Worm (Caenorhabditis elegans): ENCODE measurements around the gene D1053.2.

Gene D1053.2

DNA sequence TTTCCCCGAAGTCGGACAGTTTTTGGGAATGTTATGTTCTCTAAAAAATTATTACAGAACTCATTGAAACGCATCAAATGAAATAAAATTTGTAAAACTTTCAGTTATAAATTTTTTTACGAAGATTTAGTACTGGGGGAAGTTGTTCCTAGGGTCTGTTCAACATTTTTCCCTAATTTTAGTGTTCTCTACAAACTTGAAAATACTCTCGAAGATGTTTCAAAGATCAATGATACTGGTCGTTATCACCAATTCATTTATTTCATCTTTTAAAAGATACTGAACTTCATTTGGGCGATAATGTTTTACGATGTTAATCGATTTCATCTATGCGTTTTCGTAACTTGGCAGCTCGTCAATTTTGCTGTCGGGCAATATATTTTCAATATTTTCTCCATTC is 25.7 kb upstream of the D1053.2 start, which contains the start of gene C44C10.3:
Gene C44C10.3, plus strand, starts transcription at position 301 of the 400 bp plus-strand sequence.
- TF ChIP-seq ref-1 (GFP tag; conservative IDR thresholded peaks at IDR 0.05) (no peak), cog-1 (tag; optimal IDR thresholded peaks at IDR 0.05) (no peak), ztf-23 (GFP tag; IDR thresholded peaks at IDR 0.05) (no peak), tab-1 (GFP tag; IDR thresholded peaks at IDR 0.05) (no peak), T22C8.4 (GFP tag; IDR thresholded peaks at IDR 0.05) (no peak), klf-2 (GFP tag; conservative IDR thresholded peaks at IDR 0.05) (no peak), ztf-29 (GFP tag; IDR thresholded peaks at IDR 0.05) (no peak), flt-1 (GFP tag; IDR thresholded peaks at IDR 0.05) (no peak), med-1 (GFP tag; optimal IDR thresholded peaks at IDR 0.05; ENCODE audit: insufficient read depth) (no peak)

DNA sequence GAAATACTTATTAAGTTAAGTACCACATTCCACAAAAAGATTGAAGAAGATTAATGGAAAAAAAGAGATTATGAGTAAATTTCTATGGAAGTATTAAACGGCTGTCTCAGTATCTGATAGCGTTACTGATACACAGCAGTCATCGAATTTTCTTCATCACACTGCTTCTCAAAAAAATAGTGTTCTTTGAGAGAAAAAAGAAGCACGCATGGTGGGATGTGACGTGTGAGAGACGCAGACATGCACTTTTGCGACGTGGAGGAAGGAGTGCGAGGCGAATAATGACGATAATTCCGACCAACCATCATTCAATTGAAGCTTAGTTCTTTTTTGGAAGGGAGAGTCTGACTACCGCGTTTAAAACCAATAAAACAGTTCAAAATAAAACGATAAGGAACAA is 17.7 kb upstream of the D1053.2 start, which contains the start of gene C44C10.11:
Gene C44C10.11, minus strand, starts transcription at position 115 of the 400 bp plus-strand sequence.
- TF ChIP-seq med-1 (GFP tag; optimal IDR thresholded peaks at IDR 0.05; ENCODE audit: insufficient read depth) (no peak), T22C8.4 (GFP tag; IDR thresholded peaks at IDR 0.05) (no peak), ztf-23 (GFP tag; IDR thresholded peaks at IDR 0.05) (no peak), klf-2 (GFP tag; conservative IDR thresholded peaks at IDR 0.05) (no peak), ref-1 (GFP tag; conservative IDR thresholded peaks at IDR 0.05) (no peak), ztf-29 (GFP tag; IDR thresholded peaks at IDR 0.05) (no peak), cog-1 (tag; optimal IDR thresholded peaks at IDR 0.05) (no peak), tab-1 (GFP tag; IDR thresholded peaks at IDR 0.05) (no peak), flt-1 (GFP tag; IDR thresholded peaks at IDR 0.05) (no peak)

DNA sequence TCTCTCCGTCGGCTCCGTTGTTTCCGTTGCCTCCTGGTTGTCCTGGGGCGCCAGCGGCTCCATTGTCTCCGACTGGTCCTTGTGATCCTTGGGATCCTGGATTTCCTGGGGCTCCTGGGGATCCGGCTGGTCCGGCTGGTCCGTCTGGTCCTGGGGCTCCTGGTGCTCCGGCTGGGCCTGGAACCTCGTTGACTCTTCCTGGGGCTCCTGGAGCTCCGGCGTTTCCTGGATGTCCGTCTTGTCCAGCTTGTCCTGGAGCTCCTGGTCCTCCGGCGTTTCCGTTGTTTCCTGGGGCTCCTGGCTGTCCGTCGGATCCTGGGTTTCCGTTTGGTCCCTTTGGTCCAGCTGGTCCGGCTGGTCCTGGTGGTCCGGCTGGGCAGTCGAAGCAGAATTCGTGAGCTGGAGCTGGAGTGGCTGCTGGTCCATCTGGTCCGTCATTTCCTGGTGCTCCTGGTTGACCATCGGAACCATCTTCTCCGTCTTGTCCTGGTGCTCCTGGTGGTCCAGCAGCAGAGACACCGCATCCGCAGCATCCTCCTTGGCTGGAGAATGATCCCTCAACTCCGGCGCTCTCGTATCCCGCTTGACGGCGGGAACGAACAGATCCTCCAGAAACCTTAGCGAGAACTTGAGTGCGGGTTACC is 16.4 kb upstream of the D1053.2 start:
- no peak for TF ChIP-seq cog-1 (tag; optimal IDR thresholded peaks at IDR 0.05)
- TF ChIP-seq tab-1 (GFP tag; IDR thresholded peaks at IDR 0.05), result no peak
- TF ChIP-seq ref-1 (GFP tag; conservative IDR thresholded peaks at IDR 0.05), result no peak
- no peak for TF ChIP-seq klf-2 (GFP tag; conservative IDR thresholded peaks at IDR 0.05)
- no peak for TF ChIP-seq ztf-29 (GFP tag; IDR thresholded peaks at IDR 0.05)
- TF ChIP-seq flt-1 (GFP tag; IDR thresholded peaks at IDR 0.05), result no peak
- no peak for TF ChIP-seq T22C8.4 (GFP tag; IDR thresholded peaks at IDR 0.05)
- no peak for TF ChIP-seq med-1 (GFP tag; optimal IDR thresholded peaks at IDR 0.05; ENCODE audit: insufficient read depth)
- TF ChIP-seq ztf-23 (GFP tag; IDR thresholded peaks at IDR 0.05), result no peak

DNA sequence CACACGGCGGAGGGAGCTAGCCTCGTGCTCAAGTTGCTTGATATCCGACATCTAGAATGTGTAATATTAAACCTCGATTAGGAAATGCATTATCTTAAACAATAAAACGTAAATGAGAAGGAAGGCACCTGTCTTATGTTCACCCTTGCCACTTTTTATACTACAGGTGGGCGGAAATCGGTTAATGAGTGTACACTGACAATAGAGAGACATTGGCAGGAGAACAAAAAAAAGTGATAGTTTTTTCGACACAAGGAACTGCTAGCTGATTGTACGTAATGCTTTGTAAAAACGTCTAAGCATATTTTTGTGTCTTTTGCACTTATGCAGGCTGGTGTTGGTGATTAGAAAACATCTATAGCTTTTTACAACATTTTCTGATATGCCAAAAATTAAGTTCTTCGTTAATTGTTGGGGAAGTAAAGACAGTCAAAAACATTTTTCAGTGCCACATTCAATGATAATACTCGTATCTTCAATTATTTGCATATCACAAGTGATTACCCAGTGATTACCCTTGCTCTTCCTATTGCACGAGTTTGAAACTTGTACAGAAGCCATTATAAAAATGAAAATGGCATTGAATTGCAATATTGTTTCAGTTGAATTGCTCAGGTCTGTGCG is 15.6 kb upstream of the D1053.2 start, which contains the start of gene col-180:
Gene col-180, minus strand, starts transcription at position 51 of the 624 bp plus-strand sequence.
- TF ChIP-seq tab-1 (GFP tag; IDR thresholded peaks at IDR 0.05) (no peak), flt-1 (GFP tag; IDR thresholded peaks at IDR 0.05) (no peak), ztf-29 (GFP tag; IDR thresholded peaks at IDR 0.05) (no peak)

DNA sequence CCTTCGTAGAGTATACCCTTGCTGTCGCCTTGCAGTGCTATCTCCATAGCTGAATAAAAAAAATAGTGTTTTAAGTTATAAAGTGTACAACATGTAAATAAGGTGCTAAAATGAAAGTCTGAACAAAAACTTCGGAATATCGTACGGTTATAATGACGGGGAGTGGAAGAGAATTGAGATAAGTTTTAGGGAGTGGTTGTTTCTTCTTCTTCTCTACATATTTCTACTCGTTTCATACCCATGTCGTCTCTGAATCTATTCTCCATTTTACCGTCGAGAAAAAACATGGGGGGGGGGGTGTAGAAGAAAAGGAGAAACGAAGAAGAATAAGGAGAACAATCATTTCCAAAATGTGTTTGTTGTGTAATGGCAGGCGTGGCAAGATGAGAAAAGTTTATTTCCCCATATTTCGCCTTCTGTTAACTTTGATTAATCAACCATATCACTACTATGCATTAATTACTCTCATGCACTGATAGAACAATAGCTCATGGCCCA is 11.4 kb upstream of the D1053.2 start, which contains the start of gene C44C10.9:
Gene C44C10.9, minus strand, starts transcription at position 51 of the 498 bp plus-strand sequence.
- no peak for TF ChIP-seq tab-1 (GFP tag; IDR thresholded peaks at IDR 0.05)
- no peak for TF ChIP-seq klf-2 (GFP tag; conservative IDR thresholded peaks at IDR 0.05)
- no peak for TF ChIP-seq ref-1 (GFP tag; conservative IDR thresholded peaks at IDR 0.05)
- TF ChIP-seq T22C8.4 (GFP tag; IDR thresholded peaks at IDR 0.05), result no peak
- TF ChIP-seq ztf-29 (GFP tag; IDR thresholded peaks at IDR 0.05), result no peak
- no peak for TF ChIP-seq ztf-23 (GFP tag; IDR thresholded peaks at IDR 0.05)
- no peak for TF ChIP-seq med-1 (GFP tag; optimal IDR thresholded peaks at IDR 0.05; ENCODE audit: insufficient read depth)
- TF ChIP-seq flt-1 (GFP tag; IDR thresholded peaks at IDR 0.05), result no peak
- TF ChIP-seq cog-1 (tag; optimal IDR thresholded peaks at IDR 0.05), result no peak

DNA sequence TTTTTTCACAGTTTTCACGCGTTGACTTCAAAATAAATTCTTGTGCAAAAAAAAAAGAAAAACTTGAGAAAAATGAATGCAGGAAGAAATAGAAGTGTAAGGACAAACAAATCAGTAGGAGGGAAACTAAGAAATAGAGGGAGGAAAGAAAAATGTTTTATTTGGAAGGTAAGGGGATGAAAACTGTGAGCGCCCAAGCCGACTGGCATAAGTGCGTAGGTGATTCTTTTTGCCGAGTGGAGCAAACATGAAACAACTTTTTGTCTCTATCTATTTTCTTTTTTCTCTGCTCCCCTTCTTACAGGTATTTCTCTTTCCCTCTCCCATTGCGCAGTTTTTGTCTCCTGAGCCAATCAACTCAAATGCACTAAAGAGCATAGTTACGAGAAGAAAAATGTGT is 9.2 kb upstream of the D1053.2 start:
- no peak for TF ChIP-seq flt-1 (GFP tag; IDR thresholded peaks at IDR 0.05)
- TF ChIP-seq cog-1 (tag; optimal IDR thresholded peaks at IDR 0.05), result no peak

DNA sequence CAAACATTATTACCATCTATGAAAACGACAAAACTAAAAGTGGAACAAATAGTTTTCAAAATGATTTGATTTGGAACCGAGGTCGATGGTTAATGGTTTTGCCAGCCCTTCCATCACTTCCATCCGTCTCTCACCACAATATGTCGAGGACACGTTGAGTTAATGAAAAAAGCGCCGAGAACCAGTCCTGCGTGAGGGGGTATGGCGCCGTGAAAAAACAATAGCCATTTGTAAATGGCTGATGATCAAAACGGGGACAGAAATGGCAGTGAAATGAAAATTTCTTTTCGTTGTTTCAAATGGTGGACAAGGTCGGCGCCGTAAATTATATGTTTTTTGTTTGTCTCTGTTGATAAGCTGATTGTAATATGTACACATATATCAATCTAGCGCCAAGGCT is 7.9 kb upstream of the D1053.2 start:
- TF ChIP-seq flt-1 (GFP tag; IDR thresholded peaks at IDR 0.05) (no peak), klf-2 (GFP tag; conservative IDR thresholded peaks at IDR 0.05) (no peak), med-1 (GFP tag; optimal IDR thresholded peaks at IDR 0.05; ENCODE audit: insufficient read depth) (no peak), tab-1 (GFP tag; IDR thresholded peaks at IDR 0.05) (no peak), T22C8.4 (GFP tag; IDR thresholded peaks at IDR 0.05) (no peak), ztf-29 (GFP tag; IDR thresholded peaks at IDR 0.05) (no peak), ref-1 (GFP tag; conservative IDR thresholded peaks at IDR 0.05) (no peak), cog-1 (tag; optimal IDR thresholded peaks at IDR 0.05) (no peak), ztf-23 (GFP tag; IDR thresholded peaks at IDR 0.05) (no peak)

DNA sequence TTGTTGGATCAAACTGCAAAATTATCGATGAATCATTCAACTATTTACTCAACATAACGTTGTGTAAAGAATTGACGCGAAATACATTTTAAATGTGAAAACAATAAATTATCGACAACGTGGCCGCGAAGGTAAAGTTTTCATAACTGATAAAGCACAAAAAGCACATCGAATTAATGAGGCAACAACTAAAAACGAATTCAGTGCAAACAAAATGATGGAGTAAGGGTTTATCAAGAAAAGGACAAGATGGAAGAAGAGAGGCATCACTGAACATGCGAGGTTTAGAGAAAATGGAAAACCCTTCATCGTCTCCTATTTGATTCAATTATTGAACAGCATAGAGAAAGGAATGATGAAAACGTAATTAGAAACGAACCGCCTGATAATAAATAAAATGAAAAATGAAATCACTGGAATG is 4.2 kb upstream of the D1053.2 start, which contains the start of gene D1053.4:
Gene D1053.4, minus strand, starts transcription at position 20 of the 421 bp plus-strand sequence.
- TF ChIP-seq klf-2 (GFP tag; conservative IDR thresholded peaks at IDR 0.05), result no peak
- TF ChIP-seq flt-1 (GFP tag; IDR thresholded peaks at IDR 0.05), result no peak
- TF ChIP-seq cog-1 (tag; optimal IDR thresholded peaks at IDR 0.05), result no peak
- TF ChIP-seq ztf-23 (GFP tag; IDR thresholded peaks at IDR 0.05), result no peak
- TF ChIP-seq ztf-29 (GFP tag; IDR thresholded peaks at IDR 0.05), result no peak
- TF ChIP-seq T22C8.4 (GFP tag; IDR thresholded peaks at IDR 0.05), result no peak
- no peak for TF ChIP-seq tab-1 (GFP tag; IDR thresholded peaks at IDR 0.05)
- TF ChIP-seq med-1 (GFP tag; optimal IDR thresholded peaks at IDR 0.05; ENCODE audit: insufficient read depth), result no peak
- TF ChIP-seq ref-1 (GFP tag; conservative IDR thresholded peaks at IDR 0.05), result no peak

DNA sequence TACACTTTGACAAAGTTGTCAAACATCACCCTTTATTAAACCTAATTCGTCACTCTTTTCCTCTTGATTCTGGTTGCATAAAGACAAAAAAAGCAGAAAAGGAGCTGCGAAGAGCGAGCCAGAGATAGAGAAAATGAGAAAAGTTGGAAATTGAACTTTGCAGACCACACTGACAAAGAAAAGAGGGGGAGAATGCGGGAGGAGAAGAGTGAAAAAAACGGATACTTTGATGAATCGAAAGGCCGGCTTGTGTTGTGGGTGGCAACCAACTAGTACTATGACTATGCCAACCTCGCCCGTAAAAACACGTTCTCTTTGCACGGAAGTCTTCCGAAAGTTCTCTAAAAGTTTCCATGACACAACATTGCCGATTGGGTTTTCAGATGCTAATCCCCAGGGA is 2.3 kb upstream of the D1053.2 start:
- TF ChIP-seq ref-1 (GFP tag; conservative IDR thresholded peaks at IDR 0.05) (no peak), med-1 (GFP tag; optimal IDR thresholded peaks at IDR 0.05; ENCODE audit: insufficient read depth) (no peak), klf-2 (GFP tag; conservative IDR thresholded peaks at IDR 0.05) (no peak), ztf-29 (GFP tag; IDR thresholded peaks at IDR 0.05) (no peak), tab-1 (GFP tag; IDR thresholded peaks at IDR 0.05) (no peak), cog-1 (tag; optimal IDR thresholded peaks at IDR 0.05) (no peak), T22C8.4 (GFP tag; IDR thresholded peaks at IDR 0.05) (no peak), flt-1 (GFP tag; IDR thresholded peaks at IDR 0.05) (no peak), ztf-23 (GFP tag; IDR thresholded peaks at IDR 0.05) (no peak)
